Worm (Caenorhabditis elegans) whole organism, L4/young adult: Measurements from ENCODE around the gene C14B1.2.

Experiments used
- W03F9.2 ChIP-seq: fragments of 150-350 bp; optimal IDR thresholded peaks from 2 replicates; lab custom pipeline; 2014; ENCODE audit warnings: missing biosample characterization, missing genetic modification characterization
- dao-5 ChIP-seq: sonication (generic microtip); optimal IDR thresholded peaks from 2 replicates; lab custom pipeline; 2016; ENCODE audit warnings: missing genotype, missing genetic modification characterization, moderate library complexity, missing compliant biosample characterization
- him-1 ChIP-seq: sonication (generic microtip); optimal IDR thresholded peaks from 2 replicates; lab custom pipeline; 2016; ENCODE audit warnings: missing genotype, missing genetic modification reagents, missing genetic modification characterization, missing compliant biosample characterization

ce11 chrIII:3713163-3713562 is 11.1 kb downstream of the C14B1.2 start, which contains the start of gene nrde-1:
- TF ChIP-seq him-1 (tag; lab: Kevin White, UChicago) (no peak), W03F9.2 (no peak), dao-5 (tag; lab: Kevin White, UChicago) (no peak)
